Worm (Caenorhabditis elegans): ENCODE results near the gene C08B6.14.

Gene C08B6.14

ce11 chrV:10134077-10134693 is 32.4 kb upstream of the C08B6.14 start, which contains the start of the genes C08B6.18, wdr-20 and C08B6.8:
C08B6.18 (minus strand) TSS chrV:10134127.
wdr-20 (minus strand) TSS chrV:10134158.
C08B6.8 (plus strand) TSS chrV:10134643.
- peak; percentile 50 for TF ChIP-seq pha-4 (tag; optimal IDR thresholded peaks at IDR 0.05)
- TF ChIP-seq snpc-4 (tag; optimal IDR thresholded peaks at IDR 0.05) = peak; percentile 75
- no peak for TF ChIP-seq daf-12 (tag; optimal IDR thresholded peaks at IDR 0.05)
- TF ChIP-seq ceh-16 (tag; optimal IDR thresholded peaks at IDR 0.05) = no peak
- peak; percentile 52 for TF ChIP-seq nfya-1 (tag; optimal IDR thresholded peaks at IDR 0.05; ENCODE audit: insufficient read depth)
- peak; percentile 84 for TF ChIP-seq lin-15B (tag; optimal IDR thresholded peaks at IDR 0.05)
- TF ChIP-seq nhr-12 (tag; optimal IDR thresholded peaks at IDR 0.05) = no peak
- peak; percentile 17 for TF ChIP-seq nhr-25 (tag; optimal IDR thresholded peaks at IDR 0.05)

- peak; percentile 23 for TF ChIP-seq nhr-23 (tag; optimal IDR thresholded peaks at IDR 0.05)
- TF ChIP-seq sea-2 (GFP tag; optimal IDR thresholded peaks at IDR 0.05) = no peak
- TF ChIP-seq fos-1 (tag; optimal IDR thresholded peaks at IDR 0.05) = no peak
Observed at ce11 chrV:10133277-10133676, 31.5 kb upstream of the C08B6.14 start.

- TF ChIP-seq ZK546.5 (tag; optimal IDR thresholded peaks at IDR 0.05) (no peak), ama-1 (optimal IDR thresholded peaks at IDR 0.05) (no peak), elt-3 (tag; optimal IDR thresholded peaks at IDR 0.05) (no peak), mml-1 (tag; optimal IDR thresholded peaks at IDR 0.05) (no peak), tbx-2 (tag; optimal IDR thresholded peaks at IDR 0.05) (no peak), nhr-76 (tag; optimal IDR thresholded peaks at IDR 0.05) (no peak), ceh-82 (tag; optimal IDR thresholded peaks at IDR 0.05) (no peak), nhr-11 (tag; optimal IDR thresholded peaks at IDR 0.05) (no peak), ztf-11 (tag; optimal IDR thresholded peaks at IDR 0.05) (no peak), aly-2 (tag; optimal IDR thresholded peaks at IDR 0.05) (no peak), nhr-43 (tag; optimal IDR thresholded peaks at IDR 0.05; ENCODE audit: poor library complexity, severe bottlenecking) (no peak), jun-1 (tag; optimal IDR thresholded peaks at IDR 0.05) (no peak), fkh-2 (tag; optimal IDR thresholded peaks at IDR 0.05) (no peak), unc-39 (tag; optimal IDR thresholded peaks at IDR 0.05) (no peak), nhr-237 (tag; optimal IDR thresholded peaks at IDR 0.05) (no peak), nhr-28 (tag; optimal IDR thresholded peaks at IDR 0.05) (no peak), pqm-1 (tag; optimal IDR thresholded peaks at IDR 0.05) (no peak)
Observed at ce11 chrV:10130195-10130594, 28.4 kb upstream of the C08B6.14 start, which contains the start of gene aos-1. aos-1 (minus strand) TSS chrV:10130295.

ce11 chrV:10124799-10125548 is 23.2 kb upstream of the C08B6.14 start, which contains the start of gene C08B6.10:
C08B6.10 (plus strand) TSS chrV:10125498.
- TF ChIP-seq ceh-28 (tag; optimal IDR thresholded peaks at IDR 0.05) (no peak), elt-2 (tag; optimal IDR thresholded peaks at IDR 0.05) (peak; percentile 68)

ce11 chrV:10123324-10123723 is 21.5 kb upstream of the C08B6.14 start, which contains the start of gene C08B6.6:
C08B6.6 (plus strand) TSS chrV:10123624.
- TF ChIP-seq hmg-11 (tag; optimal IDR thresholded peaks at IDR 0.05) = no peak
- TF ChIP-seq fkh-10 (GFP tag; optimal IDR thresholded peaks at IDR 0.05) = no peak
- TF ChIP-seq mml-1 (tag; optimal IDR thresholded peaks at IDR 0.05) = no peak
- TF ChIP-seq mdl-1 (tag; optimal IDR thresholded peaks at IDR 0.05) = no peak
- TF ChIP-seq nhr-25 (tag; optimal IDR thresholded peaks at IDR 0.05) = no peak
- TF ChIP-seq nfya-1 (tag; optimal IDR thresholded peaks at IDR 0.05; ENCODE audit: insufficient read depth) = no peak
- TF ChIP-seq skn-1 (tag; optimal IDR thresholded peaks at IDR 0.05) = no peak
- TF ChIP-seq ztf-4 (tag; optimal IDR thresholded peaks at IDR 0.05) = no peak
- TF ChIP-seq pqm-1 (tag; optimal IDR thresholded peaks at IDR 0.05) = no peak
- no peak for TF ChIP-seq lin-15B (tag; optimal IDR thresholded peaks at IDR 0.05)
- no peak for TF ChIP-seq unc-39 (tag; optimal IDR thresholded peaks at IDR 0.05)
- no peak for TF ChIP-seq ZK546.5 (tag; optimal IDR thresholded peaks at IDR 0.05)
- TF ChIP-seq R02D3.7 (tag; optimal IDR thresholded peaks at IDR 0.05) = no peak
- TF ChIP-seq ama-1 (optimal IDR thresholded peaks at IDR 0.05) = no peak
- no peak for TF ChIP-seq nhr-77 (tag; optimal IDR thresholded peaks at IDR 0.05)
- no peak for TF ChIP-seq fkh-2 (tag; optimal IDR thresholded peaks at IDR 0.05)
- TF ChIP-seq zag-1 (tag; optimal IDR thresholded peaks at IDR 0.05) = no peak
- TF ChIP-seq ceh-82 (tag; optimal IDR thresholded peaks at IDR 0.05) = no peak
- no peak for TF ChIP-seq nhr-23 (tag; optimal IDR thresholded peaks at IDR 0.05)
